Fruit fly (Drosophila melanogaster) whole organism, wandering third instar larva: ENCODE results near the gene swm.
A peak's percentile ranks its signal among the peaks of the same experiment; 100 is the strongest.

Experiments used
- CG9705 ChIP-seq: fragments of 200-800 bp; sonication (Bioruptor generic); optimal IDR thresholded peaks from 2 replicates; lab custom pipeline; 2018; ENCODE audit warnings: missing biosample characterization, mild to moderate bottlenecking, missing genetic modification characterization
- CrebA ChIP-seq: fragments of 200-800 bp; sonication (Bioruptor generic); optimal IDR thresholded peaks from 2 replicates; lab custom pipeline; 2016; ENCODE audit warnings: missing biosample characterization, mild to moderate bottlenecking, missing genetic modification characterization, borderline replicate concordance
- Dfd ChIP-seq: fragments of >200 bp; optimal IDR thresholded peaks from 2 replicates; lab custom pipeline; 2017; ENCODE audit warnings: missing biosample characterization, missing genetic modification characterization
- Mio ChIP-seq: sonication (Bioruptor generic); optimal IDR thresholded peaks from 2 replicates; lab custom pipeline; 2016; ENCODE audit warnings: missing biosample characterization, missing genetic modification characterization
- Myc ChIP-seq: fragments of >200 bp; optimal IDR thresholded peaks from 2 replicates; lab custom pipeline; 2017
- N ChIP-seq: fragments of >200 bp; optimal IDR thresholded peaks from 2 replicates; lab custom pipeline; 2018; ENCODE audit warnings: missing biosample characterization, missing external identifiers, missing genetic modification characterization
- dsf ChIP-seq: sonication (Bioruptor generic); optimal IDR thresholded peaks from 2 replicates; lab custom pipeline; 2016; ENCODE audit warnings: missing biosample characterization, missing genetic modification characterization, borderline replicate concordance
- foxo ChIP-seq, 2 experiments: fragments of 200-800 bp; sonication (Bioruptor generic); optimal IDR thresholded peaks; 2 replicates in 1 of 2; 3 replicates in 1 of 2; lab custom pipeline; 2016 to 2017; ENCODE audit warnings: missing biosample characterization in 2 of 2, missing genetic modification characterization in 2 of 2
- h ChIP-seq: fragments of 200-800 bp; sonication (Bioruptor generic); optimal IDR thresholded peaks from 3 replicates; lab custom pipeline; 2016; ENCODE audit warnings: missing biosample characterization, mild to moderate bottlenecking, missing genetic modification characterization
- pan ChIP-seq: fragments of >200 bp; optimal IDR thresholded peaks from 2 replicates; lab custom pipeline; 2017
- psq ChIP-seq: fragments of 200-800 bp; sonication (Bioruptor generic); optimal IDR thresholded peaks from 3 replicates; lab custom pipeline; 2017; ENCODE audit warnings: missing biosample characterization, mild to moderate bottlenecking, missing genetic modification characterization, moderate library complexity
- woc ChIP-seq: sonication (Bioruptor generic); optimal IDR thresholded peaks from 2 replicates; lab custom pipeline; 2016; ENCODE audit warnings: missing biosample characterization, mild to moderate bottlenecking, missing genetic modification characterization

DNA sequence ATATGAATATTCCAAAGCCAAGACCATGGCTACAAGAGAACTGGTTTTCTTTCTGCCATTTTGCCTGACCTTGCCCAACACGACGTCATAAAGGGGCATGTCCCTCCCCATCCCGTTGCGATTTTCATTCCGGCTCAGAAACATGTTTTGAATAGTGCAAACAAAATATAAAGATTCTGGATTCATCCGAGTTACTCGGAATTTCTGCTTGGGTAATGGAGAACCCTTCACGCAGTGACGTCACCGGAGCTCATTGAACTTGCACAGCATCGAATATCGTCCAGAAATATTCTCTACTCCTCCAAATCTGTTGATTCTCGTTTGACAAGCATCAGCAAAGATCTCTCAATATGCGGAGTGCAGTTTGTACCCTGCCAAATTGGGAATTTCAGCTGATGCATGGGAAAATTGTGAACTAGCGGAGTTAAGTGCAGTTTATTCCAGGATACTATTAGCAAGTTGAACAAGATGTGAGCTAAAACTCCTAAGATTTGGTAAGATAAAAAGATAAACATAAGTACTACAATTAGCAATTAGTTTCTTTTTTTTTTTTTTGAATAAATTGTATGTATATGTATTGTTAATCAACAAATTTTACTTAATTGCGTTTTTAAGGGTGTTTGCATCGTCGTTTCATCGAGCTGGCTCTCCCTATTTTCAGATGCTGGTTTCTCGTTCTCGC lies 38.8 kb upstream of the swm start, which contains the start of gene CG10026:
- TF ChIP-seq Myc (lab: Kevin White, UChicago) (no peak), psq (GFP tag; lab: Kevin White, UChicago) (peak; percentile 61), h (GFP tag; lab: Kevin White, UChicago) (peak; percentile 25), CrebA (no peak), woc (GFP tag; lab: Kevin White, UChicago) (peak; percentile 31), foxo (GFP tag; optimal IDR thresholded peaks at IDR 0.05; lab: Kevin White, UChicago) (peak in 1 of 2 experiments; percentile 16), Dfd (GFP tag; lab: Kevin White, UChicago) (no peak), CG9705 (GFP tag; lab: Kevin White, UChicago) (no peak), dsf (GFP tag; lab: Kevin White, UChicago) (no peak), N (GFP tag; lab: Kevin White, UChicago) (no peak), pan (no peak), Mio (GFP tag; lab: Kevin White, UChicago) (no peak)
